Worm (Caenorhabditis elegans): Measurements from ENCODE around the gene dnc-2.

DNA sequence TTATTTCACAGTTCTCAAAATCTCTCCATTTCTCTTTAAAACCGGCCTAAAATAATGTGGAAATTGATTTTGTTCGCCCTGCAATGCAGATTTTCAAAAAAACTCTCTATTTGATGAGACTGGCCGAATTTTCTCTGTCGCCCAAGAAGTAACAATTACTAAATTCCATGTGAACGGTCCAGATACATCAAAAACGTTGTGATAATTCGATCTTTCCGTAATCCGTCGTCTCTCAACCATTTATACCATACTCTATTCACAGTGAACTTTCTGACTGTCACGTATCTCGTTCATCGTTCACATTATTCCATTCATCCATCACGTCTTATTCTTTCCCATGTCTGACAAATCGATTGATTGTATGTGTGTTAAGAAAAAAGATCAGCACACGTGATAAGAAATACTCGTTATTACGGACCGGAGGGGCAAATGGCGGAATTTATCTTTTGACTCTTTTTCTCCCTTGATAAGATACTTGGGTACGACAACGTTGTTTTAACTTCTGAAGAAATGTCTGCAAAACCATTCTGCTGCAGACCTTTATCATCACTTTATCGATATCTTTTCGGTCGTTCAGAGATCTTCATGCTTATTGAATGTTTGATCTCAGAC is 4.4 kb downstream of the dnc-2 start:
- TF ChIP-seq cog-1 (tag; optimal IDR thresholded peaks at IDR 0.05) (no peak), flt-1 (GFP tag; IDR thresholded peaks at IDR 0.05) (no peak), ztf-29 (GFP tag; IDR thresholded peaks at IDR 0.05) (no peak), ref-1 (GFP tag; conservative IDR thresholded peaks at IDR 0.05) (no peak)

Measured in whole organism, midembryonic.